Worm (Caenorhabditis elegans) whole organism, L2 larva: ENCODE results near the gene Y71H2AM.6.
A peak's percentile ranks its signal among the peaks of the same experiment; 100 is the strongest.

Experiments used
- R02D3.7 ChIP-seq: fragments of 150-350 bp; optimal IDR thresholded peaks from 2 replicates; lab custom pipeline; 2014; ENCODE audit warnings: missing biosample characterization, missing genetic modification characterization
- lsy-2 ChIP-seq, 2 experiments: fragments of 150-350 bp in 1 of 2; sonication (generic microtip) in 1 of 2; optimal IDR thresholded peaks; 2 replicates each; lab custom pipeline; 2014 to 2017; ENCODE audit warnings: missing biosample characterization in 2 of 2, missing genetic modification characterization in 2 of 2
- nhr-237 ChIP-seq: fragments of 150-350 bp; optimal IDR thresholded peaks from 2 replicates; lab custom pipeline; 2014; ENCODE audit warnings: missing biosample characterization, missing genetic modification characterization
- sma-9 ChIP-seq, 2 experiments: fragments of 150-350 bp in 1 of 2; sonication (generic microtip) in 1 of 2; optimal IDR thresholded peaks; 2 replicates each; lab custom pipeline; 2014 to 2016; ENCODE audit warnings: missing genetic modification characterization in 2 of 2, mild to moderate bottlenecking in 1 of 2, missing biosample characterization in 1 of 2, missing compliant biosample characterization in 1 of 2, missing genetic modification reagents in 1 of 2, moderate library complexity in 1 of 2

ce11 chrIII:2805084-2805483 lies 24.2 kb downstream of the Y71H2AM.6 start, which contains the start of gene Y71H2AM.3:
- TF ChIP-seq nhr-237 (tag; lab: Kevin White, UChicago) (no peak), sma-9 (GFP tag; optimal IDR thresholded peaks at IDR 0.05; lab: Kevin White, UChicago) (no peak), sma-9 (tag; optimal IDR thresholded peaks at IDR 0.05; lab: Kevin White, UChicago) (no peak), lsy-2 (tag; optimal IDR thresholded peaks at IDR 0.05; lab: Kevin White, UChicago) (peak; percentile 51 to 81), R02D3.7 (tag; lab: Kevin White, UChicago) (no peak)
